Worm (Caenorhabditis elegans) whole organism, L4 larva: ENCODE measurements around the gene Y46G5A.34.
A peak's percentile ranks its signal among the peaks of the same experiment; 100 is the strongest.

ENCODE experiments used
- D1046.2 ChIP-seq: fragments of 200-800 bp; sonication (Bioruptor generic); IDR thresholded peaks from 2 replicates; pipeline ENCODE4 v1.3.6; 2022; ENCODE audit warnings: missing genetic modification characterization, missing compliant biosample characterization
- F44E2.7 ChIP-seq: fragments of 200-800 bp; sonication (Bioruptor generic); IDR thresholded peaks from 2 replicates; pipeline ENCODE4 v2.1.2; 2022; ENCODE audit warnings: missing genetic modification characterization, missing compliant biosample characterization
- F49E8.2 ChIP-seq: sonication (generic microtip); optimal IDR thresholded peaks from 2 replicates; lab custom pipeline; 2016; ENCODE audit warnings: missing compliant biosample characterization, mild to moderate bottlenecking, missing genetic modification characterization, borderline replicate concordance
- Y48G9A.11 ChIP-seq: fragments of 200-800 bp; sonication (Bioruptor generic); IDR thresholded peaks from 2 replicates; pipeline ENCODE4 v1.3.6; 2022; ENCODE audit warnings: missing genetic modification reagents, missing genetic modification characterization, missing compliant biosample characterization
- Y75B8A.6 ChIP-seq: fragments of 200-800 bp; sonication (Bioruptor generic); IDR thresholded peaks from 2 replicates; pipeline ENCODE4 v1.3.6; 2022; ENCODE audit warnings: missing genetic modification reagents, missing genetic modification characterization, missing compliant biosample characterization
- ZK337.2 ChIP-seq: fragments of 200-800 bp; sonication (Bioruptor generic); IDR thresholded peaks from 2 replicates; pipeline ENCODE4 v1.3.6; 2022; ENCODE audit warnings: missing genetic modification reagents, missing genetic modification characterization, missing compliant biosample characterization
- aha-1 ChIP-seq: fragments of 150-350 bp; peaks from one replicate; lab custom pipeline; 2014; ENCODE audit warnings: missing biosample characterization, missing genetic modification characterization
- aly-2 ChIP-seq: sonication (generic microtip); optimal IDR thresholded peaks from 2 replicates; lab custom pipeline; 2018; ENCODE audit warnings: missing biosample characterization, missing genetic modification characterization
- ceh-32 ChIP-seq: sonication (generic microtip); optimal IDR thresholded peaks from 2 replicates; lab custom pipeline; 2016; ENCODE audit warnings: mild to moderate bottlenecking, missing genetic modification characterization, missing compliant biosample characterization; ENCODE audit not compliant: poor library complexity
- ceh-44 ChIP-seq: fragments of 200-800 bp; sonication (Bioruptor generic); IDR thresholded peaks from 2 replicates; pipeline ENCODE4 v1.3.6; 2022; ENCODE audit warnings: missing genetic modification reagents, missing genetic modification characterization, missing compliant biosample characterization
- ceh-82 ChIP-seq: sonication (generic microtip); optimal IDR thresholded peaks from 2 replicates; lab custom pipeline; 2017; ENCODE audit warnings: missing biosample characterization, missing genetic modification characterization
- ces-1 ChIP-seq: fragments of 150-350 bp; sonication (generic microtip); optimal IDR thresholded peaks from 4 replicates; lab custom pipeline; 2014; ENCODE audit warnings: missing biosample characterization, missing genetic modification reagents, missing genetic modification characterization
- dpl-1 ChIP-seq: fragments of 150-350 bp; optimal IDR thresholded peaks from 2 replicates; lab custom pipeline; 2014; ENCODE audit warnings: missing biosample characterization, missing genetic modification reagents, missing genetic modification characterization
- dve-1 ChIP-seq: sonication (generic microtip); optimal IDR thresholded peaks from 2 replicates; lab custom pipeline; 2017; ENCODE audit warnings: antibody characterized with exemption, mild to moderate bottlenecking, missing genetic modification characterization, missing compliant biosample characterization; ENCODE audit not compliant: insufficient read depth
- egl-27 ChIP-seq: sonication (generic microtip); optimal IDR thresholded peaks from 3 replicates; lab custom pipeline; 2017; ENCODE audit warnings: missing biosample characterization, missing genetic modification reagents, missing genetic modification characterization
- egl-43 ChIP-seq: fragments of 200-800 bp; sonication (Bioruptor generic); IDR thresholded peaks from 2 replicates; pipeline ENCODE4 v1.3.6; 2022; ENCODE audit warnings: missing genetic modification reagents, missing genetic modification characterization, missing compliant biosample characterization
- fos-1 ChIP-seq: fragments of 150-350 bp; optimal IDR thresholded peaks from 2 replicates; lab custom pipeline; 2014; ENCODE audit warnings: missing biosample characterization, missing genetic modification characterization
- lin-1 ChIP-seq: fragments of 200-800 bp; sonication (Bioruptor generic); IDR thresholded peaks from 2 replicates; pipeline ENCODE4 v1.3.6; 2022; ENCODE audit warnings: missing genetic modification reagents, missing genetic modification characterization, missing compliant biosample characterization
- lin-29 ChIP-seq: fragments of 200-800 bp; sonication (Bioruptor generic); IDR thresholded peaks from 2 replicates; pipeline ENCODE4 v1.3.6; 2022; ENCODE audit warnings: missing genetic modification reagents, missing genetic modification characterization, missing compliant biosample characterization
- lin-38 ChIP-seq: fragments of 200-800 bp; sonication (Bioruptor generic); IDR thresholded peaks from 2 replicates; pipeline ENCODE4 v1.3.6; 2022; ENCODE audit warnings: missing genetic modification reagents, missing genetic modification characterization, missing compliant biosample characterization
- lin-39 ChIP-seq: fragments of 150-350 bp; optimal IDR thresholded peaks from 2 replicates; lab custom pipeline; 2014; ENCODE audit warnings: missing biosample characterization, missing genetic modification reagents, missing genetic modification characterization
- lir-3 ChIP-seq: sonication (generic microtip); optimal IDR thresholded peaks from 2 replicates; lab custom pipeline; 2016; ENCODE audit warnings: mild to moderate bottlenecking, missing genetic modification characterization, missing compliant biosample characterization
- nhr-111 ChIP-seq: fragments of 200-800 bp; sonication (Bioruptor generic); optimal IDR thresholded peaks from 2 replicates; lab custom pipeline; 2018; ENCODE audit warnings: mild to moderate bottlenecking, missing genetic modification characterization, missing compliant biosample characterization
- nhr-237 ChIP-seq: sonication (generic microtip); optimal IDR thresholded peaks from 2 replicates; lab custom pipeline; 2017; ENCODE audit warnings: missing biosample characterization, missing genetic modification characterization
- nhr-48 ChIP-seq: sonication (generic microtip); optimal IDR thresholded peaks from 2 replicates; lab custom pipeline; 2016; ENCODE audit warnings: mild to moderate bottlenecking, missing genetic modification characterization, missing compliant biosample characterization
- pha-4 ChIP-seq, 2 experiments: fragments of 150-350 bp in 1 of 2; fragments of 200-800 bp in 1 of 2; sonication (Bioruptor generic) in 1 of 2; IDR thresholded peaks in 1 of 2; optimal IDR thresholded peaks in 1 of 2; 2 replicates each; pipeline versions ENCODE4 v1.3.6 to Lab custom; 2014 to 2022; ENCODE audit warnings: missing genetic modification characterization in 2 of 2, missing genetic modification reagents in 2 of 2, missing biosample characterization in 1 of 2, missing compliant biosample characterization in 1 of 2
- saeg-2 ChIP-seq: fragments of 200-800 bp; sonication (Bioruptor generic); IDR thresholded peaks from 2 replicates; pipeline ENCODE4 v1.3.6; 2022; ENCODE audit warnings: missing genetic modification reagents, missing genetic modification characterization, missing compliant biosample characterization
- sdz-12 ChIP-seq: fragments of 200-800 bp; sonication (Bioruptor generic); optimal IDR thresholded peaks from 2 replicates; lab custom pipeline; 2018; ENCODE audit warnings: mild to moderate bottlenecking, missing genetic modification characterization, missing compliant biosample characterization
- set-16 ChIP-seq: fragments of 200-800 bp; sonication (Bioruptor generic); IDR thresholded peaks from 2 replicates; pipeline ENCODE4 v1.3.6; 2022; ENCODE audit warnings: missing genetic modification reagents, missing genetic modification characterization, missing compliant biosample characterization
- skn-1 ChIP-seq: fragments of 150-350 bp; optimal IDR thresholded peaks from 2 replicates; lab custom pipeline; 2014; ENCODE audit warnings: missing biosample characterization, missing genetic modification characterization
- snpc-1.2 ChIP-seq: fragments of 200-800 bp; sonication (Bioruptor generic); IDR thresholded peaks from 2 replicates; pipeline ENCODE4 v1.3.6; 2022; ENCODE audit warnings: missing genetic modification reagents, missing genetic modification characterization, missing compliant biosample characterization
- tra-1 ChIP-seq: fragments of 200-800 bp; sonication (Bioruptor generic); IDR thresholded peaks from 2 replicates; pipeline ENCODE4 v1.3.6; 2022; ENCODE audit warnings: missing genetic modification reagents, missing genetic modification characterization, missing compliant biosample characterization
- unc-130 ChIP-seq: sonication (generic microtip); optimal IDR thresholded peaks from 2 replicates; lab custom pipeline; 2016; ENCODE audit warnings: missing genetic modification reagents, missing genetic modification characterization, missing compliant biosample characterization
- unc-62 ChIP-seq, 3 experiments: fragments of 150-350 bp in 1 of 3; sonication (generic microtip); optimal IDR thresholded peaks in 2 of 3; peaks in 1 of 3; 1 replicate in 1 of 3; 2 replicates in 2 of 3; lab custom pipeline; 2014 to 2017; ENCODE audit warnings: missing biosample characterization in 3 of 3, missing genetic modification characterization in 3 of 3, missing genetic modification reagents in 3 of 3, missing genotype in 1 of 3
- zip-11 ChIP-seq: fragments of 200-800 bp; sonication (Bioruptor generic); IDR thresholded peaks from 2 replicates; pipeline ENCODE4 v1.3.6; 2022; ENCODE audit warnings: missing genetic modification characterization, missing compliant biosample characterization
- zip-2 ChIP-seq: fragments of 150-350 bp; optimal IDR thresholded peaks from 2 replicates; lab custom pipeline; 2014; ENCODE audit warnings: missing biosample characterization, missing genetic modification characterization
- ztf-11 ChIP-seq: fragments of 150-350 bp; optimal IDR thresholded peaks from 2 replicates; lab custom pipeline; 2014; ENCODE audit warnings: missing biosample characterization, missing genetic modification characterization

Gene Y46G5A.34

ce11 chrII:12776379-12776778 lies at the start of gene Y46G5A.34:
Gene Y46G5A.34 (plus strand): TSS chrII:12776679.
- TF ChIP-seq F44E2.7 (no peak), aha-1 (tag; lab: Kevin White, UChicago) (peak; percentile 60)

DNA sequence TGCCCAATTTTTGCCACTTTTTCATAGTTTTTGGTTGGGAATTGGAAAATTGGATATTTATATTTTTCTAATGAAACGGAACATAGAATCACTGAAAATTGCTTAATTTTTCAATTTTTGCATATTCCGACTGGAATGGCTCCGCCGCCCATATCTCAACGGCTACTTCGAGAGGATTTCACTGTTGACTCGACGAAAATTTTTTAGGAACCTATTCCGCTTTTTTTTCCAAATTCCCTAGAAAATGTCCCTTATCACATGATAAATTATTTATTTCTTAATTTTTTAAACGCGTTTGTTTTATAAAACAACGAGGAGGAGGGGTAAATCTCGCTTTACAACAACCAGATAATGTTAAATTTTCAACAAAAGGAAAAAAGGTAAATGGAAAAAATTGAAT lies 49.8 kb upstream of the Y46G5A.34 start:
- TF ChIP-seq skn-1 (no peak), D1046.2 (GFP tag; lab: Robert Waterston, UW) (no peak), ces-1 (GFP tag; lab: Kevin White, UChicago) (no peak), lin-1 (GFP tag; lab: Robert Waterston, UW) (no peak), tra-1 (no peak), lin-38 (GFP tag; lab: Robert Waterston, UW) (peak; percentile 62), lin-39 (no peak), zip-2 (tag; lab: Kevin White, UChicago) (no peak), ceh-32 (tag; lab: Kevin White, UChicago) (no peak), unc-130 (GFP tag; lab: Kevin White, UChicago) (peak; percentile 29), F44E2.7 (0 out of 2 replicates have a peak, but pooled peaks have one; percentile 67), Y48G9A.11 (GFP tag; lab: Robert Waterston, UW) (peak; percentile 61), dve-1 (tag; lab: Kevin White, UChicago) (no peak), pha-4 (GFP tag; IDR thresholded peaks at IDR 0.05; lab: Robert Waterston, UW) (0 out of 2 replicates have a peak, but pooled peaks have one; percentile 9), pha-4 (tag; optimal IDR thresholded peaks at IDR 0.05; lab: Kevin White, UChicago) (no peak), snpc-1.2 (GFP tag; lab: Robert Waterston, UW) (no peak), F49E8.2 (tag; lab: Kevin White, UChicago) (peak; percentile 25), ceh-44 (GFP tag; lab: Robert Waterston, UW) (no peak), nhr-48 (no peak), dpl-1 (no peak), zip-11 (no peak), saeg-2 (no peak), nhr-111 (GFP tag; lab: Kevin White, UChicago) (no peak), ZK337.2 (no peak), sdz-12 (GFP tag; lab: Kevin White, UChicago) (no peak)

DNA sequence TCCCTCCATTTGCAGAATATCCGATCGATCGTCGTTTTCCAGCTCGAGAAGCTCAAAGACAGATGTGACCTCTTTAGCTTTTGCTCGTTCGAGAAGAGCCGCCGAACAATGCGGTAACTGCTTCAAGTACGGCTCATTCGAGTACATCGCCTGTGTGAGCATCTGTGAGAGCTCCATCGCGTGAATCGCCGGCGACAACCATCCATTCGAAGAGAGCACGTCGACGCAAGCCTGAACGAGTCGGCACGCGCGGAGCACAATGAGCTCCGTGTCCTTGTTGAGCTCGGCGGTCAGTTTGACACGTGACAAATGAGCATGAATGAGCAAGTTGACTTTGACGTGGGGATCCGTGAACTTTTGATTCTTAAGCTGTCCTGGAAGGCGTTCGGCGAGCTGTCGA lies 48.6 kb upstream of the Y46G5A.34 start:
- TF ChIP-seq set-16 (GFP tag; lab: Robert Waterston, UW) (peak; percentile 65), egl-27 (tag; lab: Kevin White, UChicago) (no peak), Y75B8A.6 (GFP tag; lab: Robert Waterston, UW) (no peak), lin-29 (no peak), aly-2 (tag; lab: Kevin White, UChicago) (no peak), unc-62 (GFP tag; optimal IDR thresholded peaks at IDR 0.05 in 1 of 2; lab: Kevin White, UChicago) (peak in 1 of 2 experiments; percentile 72), unc-62 (tag; optimal IDR thresholded peaks at IDR 0.05; lab: Kevin White, UChicago) (no peak)

DNA sequence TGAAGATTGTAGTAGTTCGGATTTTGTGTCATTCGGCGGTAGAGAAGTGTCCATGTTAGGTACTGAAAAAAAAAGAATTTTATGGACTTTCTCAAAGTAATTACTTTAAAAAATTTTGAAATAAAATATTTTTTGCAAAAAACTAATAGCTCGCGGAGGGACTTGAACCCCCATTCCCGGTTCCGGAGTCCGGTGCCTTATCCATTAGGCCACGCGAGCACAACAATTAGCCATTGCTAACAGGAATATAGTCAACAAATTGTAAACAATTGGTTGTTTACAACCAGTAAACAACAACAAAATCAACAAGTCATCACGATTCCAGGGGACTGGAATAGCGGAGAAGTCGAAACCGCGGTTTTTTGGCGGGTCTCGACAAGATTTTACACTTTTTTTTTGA lies 47.9 kb upstream of the Y46G5A.34 start:
- no peak for TF ChIP-seq fos-1 (tag; lab: Kevin White, UChicago)
- 0 out of 2 replicates have a peak, but pooled peaks have one; percentile 10 for TF ChIP-seq lin-38 (GFP tag; lab: Robert Waterston, UW)

DNA sequence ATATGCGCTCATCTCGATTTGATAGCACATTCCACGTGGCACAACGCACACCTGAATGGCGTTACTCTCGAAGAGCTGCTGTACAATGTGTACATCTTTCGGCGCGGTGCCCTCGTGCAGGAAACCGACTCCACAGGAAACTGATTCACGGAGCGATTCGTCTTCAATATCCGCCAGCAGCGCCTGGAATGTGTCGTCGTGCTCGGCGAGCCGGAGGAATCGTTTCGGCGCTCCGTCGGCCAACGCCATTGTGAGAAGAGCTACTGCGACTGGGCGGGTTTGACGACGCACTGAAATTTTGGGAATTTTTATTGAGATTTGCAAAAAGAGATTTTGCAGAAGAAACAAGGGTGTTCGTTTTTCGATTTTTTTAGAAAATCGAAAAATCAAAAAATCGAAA lies 46.5 kb upstream of the Y46G5A.34 start:
- 0 out of 2 replicates have a peak, but pooled peaks have one; percentile 40 for TF ChIP-seq egl-43 (GFP tag; lab: Robert Waterston, UW)
- 0 out of 2 replicates have a peak, but pooled peaks have one; percentile 55 for TF ChIP-seq F44E2.7
- no peak for TF ChIP-seq ztf-11 (tag; lab: Kevin White, UChicago)
- TF ChIP-seq ceh-82 (tag; lab: Kevin White, UChicago) = no peak
- no peak for TF ChIP-seq nhr-237 (tag; lab: Kevin White, UChicago)
- TF ChIP-seq lir-3 = no peak
- peak; percentile 67 for TF ChIP-seq set-16 (GFP tag; lab: Robert Waterston, UW)
